Fruit fly (Drosophila melanogaster): ENCODE results near the gene CG7950.

The CG7950 gene

DNA sequence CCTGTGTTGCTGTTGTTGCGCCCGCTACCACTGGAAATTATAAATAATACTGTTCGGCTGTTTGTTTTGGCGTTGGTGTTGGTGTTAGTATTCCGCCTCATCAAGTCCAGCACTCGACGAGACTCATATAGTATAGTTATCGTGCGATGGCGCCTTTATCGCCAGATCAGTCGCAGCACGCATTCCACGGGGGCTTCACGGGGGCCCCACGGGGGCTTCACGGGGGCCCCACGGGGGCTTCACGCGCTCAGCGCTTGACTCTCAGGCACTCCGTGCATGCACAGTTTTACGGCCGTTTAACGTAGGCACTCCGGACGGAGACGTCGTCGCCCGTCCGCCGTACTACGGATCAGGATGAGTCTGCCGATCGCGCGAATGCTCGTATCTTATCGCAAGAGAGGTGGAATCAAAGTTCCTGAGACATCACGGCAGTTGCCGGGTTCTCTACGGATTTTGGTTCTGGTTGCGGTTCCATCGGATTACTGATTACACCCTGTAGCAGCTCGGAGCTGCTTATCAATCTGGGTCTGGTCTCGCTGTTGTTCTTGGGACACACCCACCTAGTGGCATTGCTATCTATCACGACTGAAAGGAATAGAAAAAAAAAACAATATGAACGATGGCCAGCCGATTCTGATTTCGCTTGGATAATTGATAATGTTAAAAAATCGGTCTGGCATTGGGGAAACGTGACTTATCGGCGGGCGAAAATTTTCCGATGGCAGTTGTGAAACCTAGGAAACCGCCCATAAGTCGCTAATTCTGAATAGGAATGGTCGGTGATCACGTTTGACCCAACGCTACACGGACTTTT, 46.4 kb downstream of the CG7950 start (continued):
- TF ChIP-seq cad (GFP tag; optimal IDR thresholded peaks at IDR 0.05), result no peak
- TF ChIP-seq CG34224 (GFP tag; IDR thresholded peaks at IDR 0.05; ENCODE audit: partially characterized antibody), result no peak
- TF ChIP-seq CG18599 (GFP tag; optimal IDR thresholded peaks at IDR 0.05), result peak; percentile 68
- no peak for TF ChIP-seq danr (GFP tag; IDR thresholded peaks at IDR 0.05)
- no peak for TF ChIP-seq croc (GFP tag; conservative IDR thresholded peaks at IDR 0.05)
- TF ChIP-seq kay (GFP tag; optimal IDR thresholded peaks at IDR 0.05), result no peak
- TF ChIP-seq CG5953 (GFP tag; IDR thresholded peaks at IDR 0.05), result no peak
- TF ChIP-seq CG11696 (GFP tag; IDR thresholded peaks at IDR 0.05), result no peak
- no peak for TF ChIP-seq Ada2b (GFP tag; IDR thresholded peaks at IDR 0.05)
- no peak for TF ChIP-seq Dad (GFP tag; optimal IDR thresholded peaks at IDR 0.05)
- TF ChIP-seq psq (GFP tag; optimal IDR thresholded peaks at IDR 0.05), result no peak
- no peak for TF ChIP-seq salm (tag; optimal IDR thresholded peaks at IDR 0.05)
- no peak for TF ChIP-seq CG4707 (GFP tag; optimal IDR thresholded peaks at IDR 0.05)
- TF ChIP-seq grau (tag; optimal IDR thresholded peaks at IDR 0.05), result peak; percentile 4
- no peak for TF ChIP-seq Asciz (GFP tag; optimal IDR thresholded peaks at IDR 0.05)
- TF ChIP-seq CG31388 (GFP tag; optimal IDR thresholded peaks at IDR 0.05), result no peak
- TF ChIP-seq Bdp1 (GFP tag; optimal IDR thresholded peaks at IDR 0.05), result no peak
- no peak for TF ChIP-seq CG31224 (GFP tag; IDR thresholded peaks at IDR 0.05)
- TF ChIP-seq sqz (GFP tag; optimal IDR thresholded peaks at IDR 0.05), result no peak
- TF ChIP-seq row (GFP tag; IDR thresholded peaks at IDR 0.05), result peak; percentile 35; the same call in 1 of the 3 replicates
- TF ChIP-seq jumu (GFP tag; optimal IDR thresholded peaks at IDR 0.05), result no peak
- no peak for TF ChIP-seq CG7786 (GFP tag; optimal IDR thresholded peaks at IDR 0.05)
- no peak for TF ChIP-seq da (GFP tag; optimal IDR thresholded peaks at IDR 0.05)
- no peak for TF ChIP-seq CG10654 (GFP tag; optimal IDR thresholded peaks at IDR 0.05)
- TF ChIP-seq CkIIα-i1 (GFP tag; IDR thresholded peaks at IDR 0.05), result no peak
- no peak for TF ChIP-seq YL-1 (GFP tag; optimal IDR thresholded peaks at IDR 0.05)
- peak; percentile 39 for TF ChIP-seq CG6254 (GFP tag; optimal IDR thresholded peaks at IDR 0.05)
- no peak for TF ChIP-seq CG30020 (tag; optimal IDR thresholded peaks at IDR 0.05)
- no peak for TF ChIP-seq bigmax (GFP tag; optimal IDR thresholded peaks at IDR 0.05)
- no peak for TF ChIP-seq ac (GFP tag; optimal IDR thresholded peaks at IDR 0.05)
- no peak for TF ChIP-seq seq (GFP tag; IDR thresholded peaks at IDR 0.05)
- TF ChIP-seq Atf6 (GFP tag; IDR thresholded peaks at IDR 0.05), result peak; percentile 40; the same call in 1 of the 2 replicates
- no peak for TF ChIP-seq CG4617 (GFP tag; optimal IDR thresholded peaks at IDR 0.05; ENCODE audit: borderline replicate concordance)

DNA sequence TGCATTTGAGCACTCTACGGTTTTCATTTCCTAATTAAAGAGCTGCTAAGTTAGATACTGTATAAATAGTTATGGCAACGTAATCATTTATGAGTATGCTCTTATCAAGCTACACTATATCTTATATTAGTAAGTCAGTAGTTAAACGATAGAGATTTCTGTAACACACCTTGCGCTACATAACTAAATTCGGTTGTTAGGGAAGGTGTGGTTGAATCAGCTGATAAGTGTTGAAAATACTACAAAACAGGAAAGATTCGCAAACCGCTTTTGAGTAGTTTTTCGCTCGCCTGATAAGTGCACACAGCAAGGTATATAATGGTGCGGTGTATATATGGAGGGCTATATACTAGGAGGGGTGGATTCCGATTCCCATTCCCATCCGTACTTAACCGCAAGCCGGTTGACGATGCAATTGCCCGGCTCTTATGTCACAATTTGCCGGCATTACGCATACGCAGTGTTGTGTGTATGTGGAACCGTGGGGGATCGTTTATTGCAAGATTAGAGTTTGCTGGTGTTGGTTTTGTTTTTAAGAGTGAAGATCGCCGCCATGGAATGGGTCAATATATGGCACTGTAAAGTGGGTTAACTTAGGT, 48.4 kb downstream of the CG7950 start:
- TF ChIP-seq Med (GFP tag) (peak; percentile 40), CG15696 (tag; optimal IDR thresholded peaks at IDR 0.05) (no peak), prd (optimal IDR thresholded peaks at IDR 0.05) (peak in 1 of 2 experiments; percentile 5), prd (GFP tag; IDR thresholded peaks at IDR 0.05) (no peak), danr (GFP tag; IDR thresholded peaks at IDR 0.05) (no peak), Pdp1 (GFP tag; optimal IDR thresholded peaks at IDR 0.05) (peak in 1 of 2 experiments; percentile 75), CG8281 (tag; optimal IDR thresholded peaks at IDR 0.05) (peak; percentile 30), CG7372 (GFP tag; IDR thresholded peaks at IDR 0.05) (0 out of 2 replicates have a peak, but pooled peaks have one; percentile 39), sug (tag; optimal IDR thresholded peaks at IDR 0.05) (peak; percentile 85), Atf3 (GFP tag; optimal IDR thresholded peaks at IDR 0.05) (no peak), Hr39 (optimal IDR thresholded peaks at IDR 0.05) (no peak)
